Fruit fly (Drosophila melanogaster) whole organism, prepupa: Measurements from ENCODE around the gene CG42750.
A peak's percentile ranks its signal among the peaks of the same experiment; 100 is the strongest.

Experiments used
- Blimp-1 ChIP-seq: fragments of 200-800 bp; sonication (Bioruptor generic); optimal IDR thresholded peaks from 3 replicates; lab custom pipeline; 2017; ENCODE audit warnings: missing biosample characterization, missing genetic modification characterization, mild to moderate bottlenecking, moderate library complexity, missing genetic modification reagents
- CG7368 ChIP-seq: fragments of 200-800 bp; sonication (Bioruptor generic); optimal IDR thresholded peaks from 3 replicates; lab custom pipeline; 2016; ENCODE audit warnings: missing biosample characterization, missing genetic modification characterization
- CG9139 ChIP-seq: fragments of 200-800 bp; sonication (Bioruptor generic); optimal IDR thresholded peaks from 3 replicates; lab custom pipeline; 2017; ENCODE audit warnings: missing biosample characterization, mild to moderate bottlenecking, missing genetic modification characterization
- Hr4 ChIP-seq: fragments of 200-800 bp; sonication (Bioruptor generic); optimal IDR thresholded peaks from 3 replicates; lab custom pipeline; 2016; ENCODE audit warnings: missing biosample characterization, missing genetic modification characterization
- Lpt ChIP-seq: fragments of 200-800 bp; sonication (Bioruptor generic); optimal IDR thresholded peaks from 3 replicates; lab custom pipeline; 2016; ENCODE audit warnings: missing biosample characterization, missing genetic modification characterization

dm6 chr2L:18310489-18310888 is 34.9 kb upstream of the CG42750 start:
- TF ChIP-seq CG9139, result peak; percentile 35
- peak; percentile 62 for TF ChIP-seq Lpt
- TF ChIP-seq Blimp-1 (GFP tag; lab: Kevin White, UChicago), result peak; percentile 59
- peak; percentile 55 for TF ChIP-seq CG7368 (GFP tag; lab: Kevin White, UChicago)
- peak; percentile 54 for TF ChIP-seq Hr4 (GFP tag; lab: Kevin White, UChicago)
